Worm (Caenorhabditis elegans) whole organism, young adult: ENCODE data around the gene nsph-3.2.

Experiments used
- F37B4.10 ChIP-seq: fragments of 200-800 bp; sonication (Bioruptor generic); IDR thresholded peaks from 2 replicates; pipeline ENCODE4 v1.3.6; 2022; ENCODE audit warnings: missing genetic modification characterization, missing compliant biosample characterization
- F55B11.4 ChIP-seq: sonication (generic microtip); optimal IDR thresholded peaks from 2 replicates; lab custom pipeline; 2016; ENCODE audit warnings: missing compliant biosample characterization, missing genetic modification characterization, borderline replicate concordance; ENCODE audit not compliant: insufficient read depth
- T07F8.4 ChIP-seq: sonication (generic microtip); optimal IDR thresholded peaks from 2 replicates; lab custom pipeline; 2016; ENCODE audit warnings: mild to moderate bottlenecking, missing genetic modification characterization, moderate library complexity, missing compliant biosample characterization
- T26A5.8 ChIP-seq: sonication (generic microtip); optimal IDR thresholded peaks from 2 replicates; lab custom pipeline; 2016; ENCODE audit warnings: missing genetic modification characterization, missing compliant biosample characterization
- Y53F4B.3 ChIP-seq: fragments of 200-800 bp; sonication (Bioruptor generic); IDR thresholded peaks from 2 replicates; pipeline ENCODE4 v1.3.6; 2022; ENCODE audit warnings: missing genetic modification reagents, missing genetic modification characterization, missing compliant biosample characterization
- Y67H2A.10 ChIP-seq: fragments of 200-800 bp; sonication (Bioruptor generic); conservative IDR thresholded peaks from 2 replicates; pipeline ENCODE4 v1.3.6; 2022; ENCODE audit warnings: missing genetic modification reagents, missing genetic modification characterization, missing compliant biosample characterization
- akir-1 ChIP-seq: fragments of 200-800 bp; sonication (Bioruptor generic); optimal IDR thresholded peaks from 2 replicates; lab custom pipeline; 2018; ENCODE audit warnings: mild to moderate bottlenecking, missing genetic modification characterization, moderate library complexity, missing compliant biosample characterization
- atf-7 ChIP-seq: sonication (generic microtip); optimal IDR thresholded peaks from 2 replicates; lab custom pipeline; 2017; ENCODE audit warnings: mild to moderate bottlenecking, missing genetic modification characterization, missing compliant biosample characterization
- attf-3 ChIP-seq: fragments of 200-800 bp; sonication (Bioruptor generic); conservative IDR thresholded peaks from 2 replicates; pipeline ENCODE4 v1.3.6; 2022; ENCODE audit warnings: missing genetic modification reagents, missing genetic modification characterization, missing compliant biosample characterization
- bed-2 ChIP-seq: fragments of 200-800 bp; sonication (Bioruptor generic); IDR thresholded peaks from 2 replicates; pipeline ENCODE4 v1.3.6; 2022; ENCODE audit warnings: missing genetic modification reagents, missing genetic modification characterization, missing compliant biosample characterization
- cebp-1 ChIP-seq, 2 experiments: fragments of 200-800 bp in 1 of 2; sonication (Bioruptor generic) in 1 of 2; sonication (generic microtip) in 1 of 2; IDR thresholded peaks in 1 of 2; optimal IDR thresholded peaks in 1 of 2; 2 replicates each; pipeline versions ENCODE4 v1.3.6 to Lab custom; 2017 to 2022; ENCODE audit warnings: missing compliant biosample characterization in 2 of 2, missing genetic modification characterization in 2 of 2, mild to moderate bottlenecking in 1 of 2, missing genetic modification reagents in 1 of 2, moderate library complexity in 1 of 2
- ceh-27 ChIP-seq: fragments of 200-800 bp; sonication (Bioruptor generic); optimal IDR thresholded peaks from 2 replicates; lab custom pipeline; 2018; ENCODE audit warnings: mild to moderate bottlenecking, missing genetic modification characterization, moderate library complexity, missing compliant biosample characterization
- ceh-58 ChIP-seq: fragments of 200-800 bp; sonication (Bioruptor generic); IDR thresholded peaks from 2 replicates; pipeline ENCODE4 v1.3.6; 2022; ENCODE audit warnings: missing genetic modification characterization, missing compliant biosample characterization
- chd-7 ChIP-seq: sonication (generic microtip); optimal IDR thresholded peaks from 2 replicates; lab custom pipeline; 2016; ENCODE audit warnings: mild to moderate bottlenecking, missing genetic modification characterization, moderate library complexity, missing compliant biosample characterization
- dpl-1 ChIP-seq: fragments of 150-350 bp; optimal IDR thresholded peaks from 2 replicates; lab custom pipeline; 2014; ENCODE audit warnings: missing biosample characterization, missing genetic modification reagents, missing genetic modification characterization
- egl-18 ChIP-seq: fragments of 200-800 bp; sonication (Bioruptor generic); IDR thresholded peaks from 2 replicates; pipeline ENCODE4 v1.3.6; 2022; ENCODE audit warnings: missing genetic modification reagents, missing genetic modification characterization, missing compliant biosample characterization
- egrh-3 ChIP-seq: fragments of 200-800 bp; sonication (Bioruptor generic); IDR thresholded peaks from 2 replicates; pipeline ENCODE4 v1.3.6; 2022; ENCODE audit warnings: missing genetic modification reagents, missing genetic modification characterization, missing compliant biosample characterization
- ets-4 ChIP-seq: fragments of 200-800 bp; sonication (Bioruptor generic); optimal IDR thresholded peaks from 2 replicates; lab custom pipeline; 2018; ENCODE audit warnings: mild to moderate bottlenecking, missing genetic modification characterization, missing compliant biosample characterization
- him-1 ChIP-seq: sonication (generic microtip); optimal IDR thresholded peaks from 2 replicates; lab custom pipeline; 2016; ENCODE audit warnings: missing genotype, missing genetic modification reagents, missing genetic modification characterization, missing compliant biosample characterization
- hmg-1.2 ChIP-seq: fragments of 200-800 bp; sonication (Bioruptor generic); IDR thresholded peaks from 2 replicates; pipeline ENCODE4 v1.3.6; 2022; ENCODE audit warnings: missing genetic modification reagents, missing genetic modification characterization, missing compliant biosample characterization
- lsy-27 ChIP-seq: sonication (generic microtip); optimal IDR thresholded peaks from 2 replicates; lab custom pipeline; 2017; ENCODE audit warnings: missing genetic modification characterization, mild to moderate bottlenecking, missing compliant biosample characterization, antibody characterized with exemption, missing genotype, borderline replicate concordance; ENCODE audit not compliant: insufficient read depth
- mes-4 ChIP-seq: sonication (generic microtip); optimal IDR thresholded peaks from 2 replicates; lab custom pipeline; 2016; ENCODE audit warnings: missing genotype, missing genetic modification characterization, missing compliant biosample characterization
- nhr-120 ChIP-seq: fragments of 200-800 bp; sonication (Bioruptor generic); IDR thresholded peaks from 2 replicates; pipeline ENCODE4 v1.3.6; 2022; ENCODE audit warnings: missing genetic modification characterization, missing compliant biosample characterization
- nhr-90 ChIP-seq: sonication (generic microtip); optimal IDR thresholded peaks from 2 replicates; lab custom pipeline; 2016; ENCODE audit warnings: missing genotype, mild to moderate bottlenecking, missing genetic modification characterization, missing compliant biosample characterization
- pha-4 ChIP-seq: fragments of 150-350 bp; sonication (generic microtip); optimal IDR thresholded peaks from 2 replicates; lab custom pipeline; 2014; ENCODE audit warnings: missing biosample characterization, missing genetic modification reagents, missing genetic modification characterization
- rec-8 ChIP-seq, 2 experiments: sonication (generic microtip); optimal IDR thresholded peaks; 2 replicates each; lab custom pipeline; 2016; ENCODE audit warnings: mild to moderate bottlenecking in 2 of 2, missing genetic modification characterization in 2 of 2, missing genetic modification reagents in 2 of 2, missing genotype in 2 of 2, missing biosample characterization in 1 of 2, missing compliant biosample characterization in 1 of 2, moderate library complexity in 1 of 2
- repo-1 ChIP-seq: sonication (generic microtip); optimal IDR thresholded peaks from 2 replicates; lab custom pipeline; 2017; ENCODE audit warnings: mild to moderate bottlenecking, missing genetic modification characterization, missing compliant biosample characterization
- sdz-38 ChIP-seq: sonication (generic microtip); optimal IDR thresholded peaks from 2 replicates; lab custom pipeline; 2016; ENCODE audit warnings: missing genotype, missing genetic modification characterization, missing compliant biosample characterization
- sea-2 ChIP-seq: fragments of 200-800 bp; sonication (Bioruptor generic); IDR thresholded peaks from 2 replicates; pipeline ENCODE4 v1.3.6; 2022; ENCODE audit warnings: missing genetic modification characterization, missing compliant biosample characterization
- tlf-1 ChIP-seq: fragments of 200-800 bp; sonication (Bioruptor generic); optimal IDR thresholded peaks from 2 replicates; lab custom pipeline; 2018; ENCODE audit warnings: mild to moderate bottlenecking, missing genetic modification characterization, missing compliant biosample characterization
- unc-62 ChIP-seq: fragments of 150-350 bp; optimal IDR thresholded peaks from 2 replicates; lab custom pipeline; 2014; ENCODE audit warnings: missing biosample characterization, missing genetic modification reagents, missing genetic modification characterization
- zim-3 ChIP-seq: sonication (generic microtip); optimal IDR thresholded peaks from 2 replicates; lab custom pipeline; 2017; ENCODE audit warnings: mild to moderate bottlenecking, missing genetic modification characterization, moderate library complexity, missing compliant biosample characterization
- ztf-26 ChIP-seq: sonication (generic microtip); optimal IDR thresholded peaks from 2 replicates; lab custom pipeline; 2017; ENCODE audit warnings: missing genetic modification characterization, missing compliant biosample characterization
- ztf-28 ChIP-seq: fragments of 200-800 bp; sonication (Bioruptor generic); IDR thresholded peaks from 2 replicates; pipeline ENCODE4 v1.3.6; 2022; ENCODE audit warnings: missing genetic modification reagents, missing genetic modification characterization, missing compliant biosample characterization
- ztf-6 ChIP-seq: fragments of 200-800 bp; sonication (Bioruptor generic); IDR thresholded peaks from 2 replicates; pipeline ENCODE4 v1.3.6; 2022; ENCODE audit warnings: missing genetic modification reagents, missing genetic modification characterization, missing compliant biosample characterization

The nsph-3.2 gene

DNA sequence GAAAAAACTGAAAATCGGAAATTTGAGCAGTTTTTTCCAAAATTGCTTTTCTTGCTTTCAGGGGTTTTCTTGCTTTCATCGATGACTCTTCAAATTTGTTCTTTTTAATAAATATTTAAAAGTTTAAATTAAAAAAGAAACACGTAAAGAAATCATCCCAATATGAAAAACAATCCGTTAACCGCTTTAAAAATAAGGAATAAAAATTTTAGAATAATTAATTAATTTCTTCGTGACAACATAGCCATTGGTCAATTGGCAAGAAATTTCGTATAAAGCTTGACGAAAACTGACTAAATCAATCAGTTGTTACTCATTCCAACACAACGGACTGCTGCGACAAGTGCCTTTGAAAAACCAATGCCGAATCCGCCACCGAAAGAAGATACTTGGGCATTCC lies at the start of gene nsph-3.2:
Gene nsph-3.2 (plus strand): TSS at position 301 of the 400 bp plus-strand sequence.
- TF ChIP-seq rec-8 (tag; optimal IDR thresholded peaks at IDR 0.05; lab: Kevin White, UChicago) = no peak
- no peak for TF ChIP-seq dpl-1 (GFP tag; lab: Kevin White, UChicago)
- no peak for TF ChIP-seq ztf-26 (tag; lab: Kevin White, UChicago)
- no peak for TF ChIP-seq pha-4 (tag; lab: Kevin White, UChicago)
- no peak for TF ChIP-seq F37B4.10 (GFP tag; lab: Robert Waterston, UW)
- TF ChIP-seq nhr-120 (GFP tag; lab: Robert Waterston, UW) = no peak
- no peak for TF ChIP-seq ets-4 (GFP tag; lab: Kevin White, UChicago)
- TF ChIP-seq hmg-1.2 (GFP tag; lab: Robert Waterston, UW) = no peak
- TF ChIP-seq cebp-1 (GFP tag; IDR thresholded peaks at IDR 0.05; lab: Robert Waterston, UW) = no peak
- no peak for TF ChIP-seq cebp-1 (tag; optimal IDR thresholded peaks at IDR 0.05; lab: Kevin White, UChicago)
- no peak for TF ChIP-seq ztf-6
- TF ChIP-seq mes-4 = no peak

DNA sequence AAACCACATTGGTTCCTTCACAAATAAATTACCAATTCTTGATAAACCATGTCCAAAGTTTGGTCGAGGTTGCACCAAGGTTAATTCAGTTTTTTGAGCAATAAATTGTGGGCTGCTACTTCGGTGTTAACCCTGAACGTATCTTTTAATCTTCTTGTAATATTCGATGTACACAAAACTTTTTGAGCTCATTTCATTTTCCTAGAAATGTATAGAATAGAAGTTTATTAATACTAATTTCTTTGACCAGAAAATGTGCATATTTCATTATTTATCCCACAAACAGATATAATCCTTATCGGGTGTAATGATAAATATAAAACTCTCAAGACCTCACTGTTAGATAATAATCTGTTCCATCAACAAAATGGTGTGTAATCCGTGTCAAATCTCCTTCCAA lies 48.7 kb upstream of the nsph-3.2 start:
- TF ChIP-seq unc-62 (GFP tag; lab: Kevin White, UChicago) (no peak), egl-18 (GFP tag; lab: Robert Waterston, UW) (no peak), mes-4 (no peak), T26A5.8 (tag; lab: Kevin White, UChicago) (no peak), Y67H2A.10 (no peak), zim-3 (tag; lab: Kevin White, UChicago) (no peak), chd-7 (tag; lab: Kevin White, UChicago) (no peak), ztf-26 (tag; lab: Kevin White, UChicago) (no peak), ceh-27 (GFP tag; lab: Kevin White, UChicago) (no peak), T07F8.4 (no peak), attf-3 (GFP tag; lab: Robert Waterston, UW) (no peak), repo-1 (no peak)

DNA sequence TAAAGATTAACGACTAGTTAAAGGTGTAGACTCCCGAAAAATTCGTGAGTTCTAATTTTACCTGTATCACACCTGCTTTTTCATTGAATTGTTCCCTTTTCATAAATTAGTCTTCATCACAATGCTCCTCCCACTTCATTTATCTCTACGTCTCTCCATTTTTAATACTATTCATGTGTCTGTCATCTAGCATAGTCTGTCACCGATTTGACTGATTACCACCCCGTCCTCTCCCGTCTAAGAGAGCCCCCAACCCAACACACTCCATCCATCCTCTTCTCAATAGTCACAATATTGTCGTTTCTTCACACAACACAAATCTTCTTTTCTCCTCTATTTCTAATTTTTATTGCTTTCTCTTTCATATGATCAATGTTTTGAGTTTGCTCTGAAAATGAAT lies 47.5 kb upstream of the nsph-3.2 start:
- TF ChIP-seq sdz-38 (tag; lab: Kevin White, UChicago) = no peak
- TF ChIP-seq ztf-28 (GFP tag; lab: Robert Waterston, UW) = no peak
- TF ChIP-seq atf-7 (tag; lab: Kevin White, UChicago) = no peak
- no peak for TF ChIP-seq F55B11.4 (tag; lab: Kevin White, UChicago)
- no peak for TF ChIP-seq ceh-58
- TF ChIP-seq tlf-1 = no peak
- TF ChIP-seq bed-2 = no peak
- no peak for TF ChIP-seq him-1 (tag; lab: Kevin White, UChicago)
- TF ChIP-seq Y53F4B.3 (GFP tag; lab: Robert Waterston, UW) = no peak
- no peak for TF ChIP-seq sea-2 (GFP tag; lab: Robert Waterston, UW)
- no peak for TF ChIP-seq lsy-27 (tag; lab: Kevin White, UChicago)
- no peak for TF ChIP-seq nhr-120 (GFP tag; lab: Robert Waterston, UW)
- no peak for TF ChIP-seq nhr-90
- TF ChIP-seq unc-62 (GFP tag; lab: Kevin White, UChicago) = no peak
- TF ChIP-seq cebp-1 (GFP tag; IDR thresholded peaks at IDR 0.05; lab: Robert Waterston, UW) = no peak
- TF ChIP-seq cebp-1 (tag; optimal IDR thresholded peaks at IDR 0.05; lab: Kevin White, UChicago) = no peak
- TF ChIP-seq T26A5.8 (tag; lab: Kevin White, UChicago) = no peak
- no peak for TF ChIP-seq egrh-3 (GFP tag; lab: Robert Waterston, UW)
- TF ChIP-seq akir-1 (GFP tag; lab: Kevin White, UChicago) = no peak
